Fruit fly (Drosophila melanogaster): ENCODE measurements around the gene cona.
A peak's percentile ranks its signal among the peaks of the same experiment; 100 is the strongest.

dm6 chr3R:18394876-18395275 is 9.2 kb downstream of the cona start:
- TF ChIP-seq Met (GFP tag; optimal IDR thresholded peaks at IDR 0.05) (no peak), lz (GFP tag; optimal IDR thresholded peaks at IDR 0.05) (no peak), CG31627 (GFP tag; optimal IDR thresholded peaks at IDR 0.05) (no peak), CG8632 (GFP tag; optimal IDR thresholded peaks at IDR 0.05) (no peak), CG6163 (GFP tag; IDR thresholded peaks at IDR 0.05) (no peak), CG6276 (GFP tag; optimal IDR thresholded peaks at IDR 0.05) (no peak), CG11902 (GFP tag; optimal IDR thresholded peaks at IDR 0.05) (no peak), vri (GFP tag; optimal IDR thresholded peaks at IDR 0.05) (peak; percentile 92), CG11294 (GFP tag; IDR thresholded peaks at IDR 0.05) (no peak), Hr39 (GFP tag; optimal IDR thresholded peaks at IDR 0.05) (no peak), Hr38 (GFP tag; optimal IDR thresholded peaks at IDR 0.05) (no peak), acj6 (GFP tag; optimal IDR thresholded peaks at IDR 0.05) (no peak), OdsH (GFP tag; optimal IDR thresholded peaks at IDR 0.05) (no peak), CG8319 (GFP tag; optimal IDR thresholded peaks at IDR 0.05) (no peak)

Measured in whole organism, prepupa.